Worm (Caenorhabditis elegans) whole organism, L3 larva: ENCODE results near the gene Y50D4A.10.
A peak's percentile ranks its signal among the peaks of the same experiment; 100 is the strongest.

ENCODE experiments used
- R02D3.7 ChIP-seq: fragments of 150-350 bp; optimal IDR thresholded peaks from 2 replicates; lab custom pipeline; 2014; ENCODE audit warnings: missing biosample characterization, missing genetic modification characterization
- ZK546.5 ChIP-seq: sonication (generic microtip); optimal IDR thresholded peaks from 2 replicates; lab custom pipeline; 2017; ENCODE audit warnings: missing biosample characterization, missing genetic modification characterization
- aly-2 ChIP-seq: fragments of 150-350 bp; optimal IDR thresholded peaks from 2 replicates; lab custom pipeline; 2014; ENCODE audit warnings: missing biosample characterization, missing genetic modification characterization
- ceh-28 ChIP-seq: fragments of 150-350 bp; optimal IDR thresholded peaks from 2 replicates; lab custom pipeline; 2014; ENCODE audit warnings: missing biosample characterization, missing genetic modification reagents, missing genetic modification characterization
- ceh-9 ChIP-seq: sonication (generic microtip); optimal IDR thresholded peaks from 2 replicates; lab custom pipeline; 2018; ENCODE audit warnings: missing biosample characterization, missing genetic modification characterization
- daf-12 ChIP-seq: fragments of 150-350 bp; optimal IDR thresholded peaks from 2 replicates; lab custom pipeline; 2014; ENCODE audit warnings: missing biosample characterization, missing genetic modification reagents, missing genetic modification characterization
- egl-27 ChIP-seq: sonication (generic microtip); optimal IDR thresholded peaks from 4 replicates; lab custom pipeline; 2017; ENCODE audit warnings: missing biosample characterization, missing genetic modification reagents, missing genetic modification characterization
- elt-2 ChIP-seq: sonication (generic microtip); optimal IDR thresholded peaks from 2 replicates; lab custom pipeline; 2016; ENCODE audit warnings: missing genetic modification reagents, mild to moderate bottlenecking, missing genetic modification characterization, missing compliant biosample characterization
- elt-3 ChIP-seq, 3 experiments: fragments of 150-350 bp in 1 of 3; sonication (generic microtip) in 2 of 3; optimal IDR thresholded peaks; 2 replicates in 2 of 3; 4 replicates in 1 of 3; lab custom pipeline; 2014 to 2017; ENCODE audit warnings: missing biosample characterization in 3 of 3, missing genetic modification characterization in 3 of 3
- fkh-10 ChIP-seq: sonication (generic microtip); optimal IDR thresholded peaks from 2 replicates; lab custom pipeline; 2017; ENCODE audit warnings: missing biosample characterization, missing genetic modification reagents, missing genetic modification characterization
- fkh-2 ChIP-seq: fragments of 150-350 bp; optimal IDR thresholded peaks from 2 replicates; lab custom pipeline; 2014; ENCODE audit warnings: missing biosample characterization, missing genetic modification reagents, missing genetic modification characterization
- fos-1 ChIP-seq: fragments of 150-350 bp; optimal IDR thresholded peaks from 2 replicates; lab custom pipeline; 2014; ENCODE audit warnings: missing biosample characterization, missing genetic modification characterization
- lin-39 ChIP-seq: fragments of 150-350 bp; optimal IDR thresholded peaks from 2 replicates; lab custom pipeline; 2018; ENCODE audit warnings: missing biosample characterization, missing genetic modification reagents, missing genetic modification characterization
- lsy-12 ChIP-seq: sonication (generic microtip); optimal IDR thresholded peaks from 2 replicates; lab custom pipeline; 2016; ENCODE audit warnings: mild to moderate bottlenecking, missing genetic modification characterization, missing compliant biosample characterization
- mdl-1 ChIP-seq: fragments of 150-350 bp; optimal IDR thresholded peaks from 2 replicates; lab custom pipeline; 2014; ENCODE audit warnings: missing biosample characterization, missing genetic modification characterization
- mml-1 ChIP-seq: fragments of 150-350 bp; sonication (generic microtip); optimal IDR thresholded peaks from 3 replicates; lab custom pipeline; 2014; ENCODE audit warnings: missing biosample characterization, missing genetic modification characterization
- nfya-1 ChIP-seq: sonication (generic microtip); optimal IDR thresholded peaks from 2 replicates; lab custom pipeline; 2017; ENCODE audit warnings: missing genetic modification characterization, mild to moderate bottlenecking, missing compliant biosample characterization, antibody characterized with exemption, moderate library complexity; ENCODE audit not compliant: insufficient read depth
- nhr-11 ChIP-seq: fragments of 150-350 bp; optimal IDR thresholded peaks from 2 replicates; lab custom pipeline; 2014; ENCODE audit warnings: missing biosample characterization, missing genetic modification characterization
- nhr-12 ChIP-seq: fragments of 150-350 bp; optimal IDR thresholded peaks from 2 replicates; lab custom pipeline; 2014; ENCODE audit warnings: missing biosample characterization, missing genetic modification characterization
- nhr-23 ChIP-seq: fragments of 150-350 bp; optimal IDR thresholded peaks from 2 replicates; lab custom pipeline; 2014; ENCODE audit warnings: missing biosample characterization, missing genetic modification reagents, missing genetic modification characterization
- nhr-28 ChIP-seq: fragments of 150-350 bp; optimal IDR thresholded peaks from 2 replicates; lab custom pipeline; 2014; ENCODE audit warnings: missing biosample characterization, missing genetic modification characterization
- pha-4 ChIP-seq: fragments of 150-350 bp; optimal IDR thresholded peaks from 2 replicates; lab custom pipeline; 2014; ENCODE audit warnings: missing biosample characterization, missing genetic modification reagents, missing genetic modification characterization
- pqm-1 ChIP-seq: fragments of 150-350 bp; optimal IDR thresholded peaks from 2 replicates; lab custom pipeline; 2017; ENCODE audit warnings: missing biosample characterization, missing genetic modification characterization, inconsistent platforms
- sea-2 ChIP-seq: fragments of 150-350 bp; sonication (generic microtip); optimal IDR thresholded peaks from 4 replicates; lab custom pipeline; 2014; ENCODE audit warnings: missing biosample characterization, missing genetic modification reagents, missing genetic modification characterization
- skn-1 ChIP-seq: fragments of 150-350 bp; optimal IDR thresholded peaks from 2 replicates; lab custom pipeline; 2014; ENCODE audit warnings: missing biosample characterization, missing genetic modification characterization
- snpc-4 ChIP-seq: fragments of 150-350 bp; optimal IDR thresholded peaks from 2 replicates; lab custom pipeline; 2014; ENCODE audit warnings: missing biosample characterization, missing genetic modification characterization
- unc-39 ChIP-seq: sonication (generic microtip); optimal IDR thresholded peaks from 4 replicates; lab custom pipeline; 2017; ENCODE audit warnings: missing biosample characterization, missing genetic modification characterization
- unc-62 ChIP-seq: fragments of 150-350 bp; sonication (generic microtip); optimal IDR thresholded peaks from 4 replicates; lab custom pipeline; 2014; ENCODE audit warnings: missing biosample characterization, missing genetic modification reagents, missing genetic modification characterization
- ztf-11 ChIP-seq: fragments of 150-350 bp; optimal IDR thresholded peaks from 2 replicates; lab custom pipeline; 2014; ENCODE audit warnings: missing biosample characterization, missing genetic modification characterization

Y50D4A.10 gene

ce11 chrV:1228884-1229662, 8.7 kb upstream of the Y50D4A.10 start:
- TF ChIP-seq lin-39 (tag; lab: Kevin White, UChicago) (peak; percentile 67), ceh-9 (tag; lab: Kevin White, UChicago) (no peak), nhr-11 (tag; lab: Kevin White, UChicago) (no peak), skn-1 (tag; lab: Kevin White, UChicago) (no peak), mdl-1 (tag; lab: Kevin White, UChicago) (no peak)
- TF ChIP-seq, all 47 proteins: peak for 1

- no peak for TF ChIP-seq nhr-23 (tag; lab: Kevin White, UChicago)
- TF ChIP-seq lin-39 (tag; lab: Kevin White, UChicago), result peak; percentile 79
- no peak for TF ChIP-seq egl-27 (tag; lab: Kevin White, UChicago)
- TF ChIP-seq, all 47 proteins: peak for 1
Measured at ce11 chrV:1227756-1228665, 7.6 kb upstream of the Y50D4A.10 start.

- TF ChIP-seq nhr-28 (tag; lab: Kevin White, UChicago) (no peak), nhr-12 (tag; lab: Kevin White, UChicago) (no peak), ztf-11 (tag; lab: Kevin White, UChicago) (no peak), lsy-12 (tag; lab: Kevin White, UChicago) (no peak), pha-4 (tag; lab: Kevin White, UChicago) (no peak), snpc-4 (tag; lab: Kevin White, UChicago) (no peak), ceh-28 (tag; lab: Kevin White, UChicago) (no peak), elt-2 (no peak), fkh-2 (tag; lab: Kevin White, UChicago) (no peak)
Measured at ce11 chrV:1226239-1226638, 5.9 kb upstream of the Y50D4A.10 start.

ce11 chrV:1223559-1223958, 3.2 kb upstream of the Y50D4A.10 start:
- no peak for TF ChIP-seq lsy-12 (tag; lab: Kevin White, UChicago)
- TF ChIP-seq ZK546.5, result no peak
- TF ChIP-seq elt-3 (tag; optimal IDR thresholded peaks at IDR 0.05; lab: Kevin White, UChicago), result no peak
- no peak for TF ChIP-seq R02D3.7 (tag; lab: Kevin White, UChicago)
- no peak for TF ChIP-seq sea-2
- no peak for TF ChIP-seq unc-62 (GFP tag; lab: Kevin White, UChicago)
- no peak for TF ChIP-seq nhr-11 (tag; lab: Kevin White, UChicago)
- TF ChIP-seq fkh-10 (GFP tag; lab: Kevin White, UChicago), result no peak
- no peak for TF ChIP-seq daf-12 (tag; lab: Kevin White, UChicago)
- no peak for TF ChIP-seq mml-1 (tag; lab: Kevin White, UChicago)
- TF ChIP-seq unc-39 (tag; lab: Kevin White, UChicago), result no peak
- TF ChIP-seq nfya-1 (tag; lab: Kevin White, UChicago), result no peak
- no peak for TF ChIP-seq nhr-28 (tag; lab: Kevin White, UChicago)

ce11 chrV:1207589-1207988, 12.8 kb downstream of the Y50D4A.10 start, which contains the start of gene Y50D4A.1:
TSS of gene Y50D4A.1 (plus strand) at chrV:1207889.
- TF ChIP-seq fkh-2 (tag; lab: Kevin White, UChicago) (no peak), fos-1 (tag; lab: Kevin White, UChicago) (no peak), elt-2 (no peak), mdl-1 (tag; lab: Kevin White, UChicago) (no peak), pqm-1 (tag; lab: Kevin White, UChicago) (no peak), aly-2 (tag; lab: Kevin White, UChicago) (no peak), daf-12 (tag; lab: Kevin White, UChicago) (no peak), sea-2 (no peak)
- TF ChIP-seq, all 47 proteins: peak for 0
